Fruit fly (Drosophila melanogaster) ovary, adult (tissue): Measurements from ENCODE around the gene Vtld.
"Not testable (repeated sequence)": the region's sequence is repeated elsewhere in the genome, so short reads cannot be mapped to it uniquely, and the experiment has no call there.

Experiments used
- CG17801 ChIP-seq: fragments of 200-800 bp; optimal IDR thresholded peaks from 2 replicates; lab custom pipeline; 2019; ENCODE audit warnings: missing biosample characterization, mild to moderate bottlenecking, missing genetic modification characterization, moderate library complexity; ENCODE audit not compliant: partially characterized antibody

Gene Vtld

DNA sequence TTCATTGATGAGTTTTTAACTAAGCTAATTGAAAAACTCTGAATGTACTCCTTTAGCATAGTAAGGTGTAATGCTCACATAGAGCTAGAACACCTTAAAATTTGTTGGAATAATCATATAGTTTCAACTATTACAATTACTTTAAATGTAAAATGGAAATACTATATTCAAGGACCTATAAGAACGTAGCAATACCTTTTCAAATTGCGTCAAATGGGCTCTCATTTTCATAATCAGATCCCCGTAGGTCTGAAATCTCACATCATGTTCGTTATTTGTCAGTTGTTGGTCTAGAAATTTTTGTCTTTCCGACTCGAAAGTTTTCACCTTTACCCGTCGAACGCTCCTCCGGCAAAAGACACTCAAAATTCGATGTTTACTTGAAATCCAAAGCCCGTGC, at the start of gene Vtld:
Gene Vtld (plus strand): TSS at position 301 of the 400 bp plus-strand sequence.
- TF ChIP-seq CG17801 (GFP tag; lab: Kevin White, UChicago), result not testable (repeated sequence)

DNA sequence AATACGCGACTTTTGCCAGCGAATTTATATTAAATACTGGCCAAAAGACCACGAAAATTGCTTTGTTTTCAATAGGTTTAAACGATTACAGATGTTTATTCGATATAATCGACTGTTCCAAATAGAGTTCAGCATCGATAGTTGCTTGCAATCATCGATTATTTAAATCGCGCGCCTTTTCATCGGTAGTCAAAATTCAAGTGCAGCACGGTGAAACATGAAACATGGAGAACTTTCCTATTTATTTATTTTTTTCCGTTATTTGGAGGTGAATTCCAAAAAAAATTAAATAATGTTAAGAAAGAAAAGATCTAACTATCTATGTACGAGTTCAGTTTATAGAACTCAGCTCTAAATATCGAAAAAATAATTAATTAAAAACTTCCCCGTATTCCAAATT, 42.0 kb upstream of the Vtld start, which contains the start of gene Trpml:
Gene Trpml (minus strand): TSS at position 101 of the 400 bp plus-strand sequence.
- not testable (repeated sequence) for TF ChIP-seq CG17801 (GFP tag; lab: Kevin White, UChicago)

DNA sequence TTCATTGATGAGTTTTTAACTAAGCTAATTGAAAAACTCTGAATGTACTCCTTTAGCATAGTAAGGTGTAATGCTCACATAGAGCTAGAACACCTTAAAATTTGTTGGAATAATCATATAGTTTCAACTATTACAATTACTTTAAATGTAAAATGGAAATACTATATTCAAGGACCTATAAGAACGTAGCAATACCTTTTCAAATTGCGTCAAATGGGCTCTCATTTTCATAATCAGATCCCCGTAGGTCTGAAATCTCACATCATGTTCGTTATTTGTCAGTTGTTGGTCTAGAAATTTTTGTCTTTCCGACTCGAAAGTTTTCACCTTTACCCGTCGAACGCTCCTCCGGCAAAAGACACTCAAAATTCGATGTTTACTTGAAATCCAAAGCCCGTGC, 31.5 kb upstream of the Vtld start, which contains the start of gene CG42529:
Gene CG42529 (plus strand): TSS at position 301 of the 400 bp plus-strand sequence.
- TF ChIP-seq CG17801 (GFP tag; lab: Kevin White, UChicago), result not testable (repeated sequence)

DNA sequence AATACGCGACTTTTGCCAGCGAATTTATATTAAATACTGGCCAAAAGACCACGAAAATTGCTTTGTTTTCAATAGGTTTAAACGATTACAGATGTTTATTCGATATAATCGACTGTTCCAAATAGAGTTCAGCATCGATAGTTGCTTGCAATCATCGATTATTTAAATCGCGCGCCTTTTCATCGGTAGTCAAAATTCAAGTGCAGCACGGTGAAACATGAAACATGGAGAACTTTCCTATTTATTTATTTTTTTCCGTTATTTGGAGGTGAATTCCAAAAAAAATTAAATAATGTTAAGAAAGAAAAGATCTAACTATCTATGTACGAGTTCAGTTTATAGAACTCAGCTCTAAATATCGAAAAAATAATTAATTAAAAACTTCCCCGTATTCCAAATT, 10.6 kb upstream of the Vtld start, which contains the start of gene CG42638:
Gene CG42638 (minus strand): TSS at position 101 of the 400 bp plus-strand sequence.
- TF ChIP-seq CG17801 (GFP tag; lab: Kevin White, UChicago), result not testable (repeated sequence)

DNA sequence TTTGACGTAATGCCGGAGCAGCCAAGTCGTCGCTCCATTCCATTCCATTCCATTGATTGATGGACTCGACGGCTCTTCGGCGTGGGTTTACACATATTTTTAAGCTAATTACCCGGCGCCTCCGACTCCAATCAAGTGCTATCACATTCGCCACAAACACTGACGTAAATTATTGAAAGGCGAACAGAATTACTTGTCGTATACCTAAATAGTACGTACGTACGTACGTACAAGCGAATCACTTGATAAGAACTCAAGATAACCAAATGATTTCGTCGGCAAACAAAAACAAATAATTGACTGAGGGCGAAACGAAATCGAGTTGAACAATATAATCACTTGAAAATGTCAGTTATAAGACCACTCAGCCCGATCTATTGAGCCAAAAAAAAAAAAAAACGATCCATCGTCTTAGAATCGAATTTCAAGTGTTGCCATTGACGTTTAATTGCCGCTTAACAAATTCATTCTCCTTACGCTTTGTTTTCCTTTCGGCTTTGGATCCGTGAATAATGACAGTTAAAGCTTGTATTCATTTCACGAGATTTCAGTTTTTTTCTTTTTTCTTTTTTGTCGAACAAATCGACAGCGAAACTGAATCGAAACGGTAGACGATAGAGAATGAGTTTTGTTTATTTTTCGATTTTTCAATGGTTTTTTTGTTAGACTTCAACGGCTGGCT, 17.2 kb downstream of the Vtld start:
- no peak for TF ChIP-seq CG17801 (GFP tag; lab: Kevin White, UChicago)

DNA sequence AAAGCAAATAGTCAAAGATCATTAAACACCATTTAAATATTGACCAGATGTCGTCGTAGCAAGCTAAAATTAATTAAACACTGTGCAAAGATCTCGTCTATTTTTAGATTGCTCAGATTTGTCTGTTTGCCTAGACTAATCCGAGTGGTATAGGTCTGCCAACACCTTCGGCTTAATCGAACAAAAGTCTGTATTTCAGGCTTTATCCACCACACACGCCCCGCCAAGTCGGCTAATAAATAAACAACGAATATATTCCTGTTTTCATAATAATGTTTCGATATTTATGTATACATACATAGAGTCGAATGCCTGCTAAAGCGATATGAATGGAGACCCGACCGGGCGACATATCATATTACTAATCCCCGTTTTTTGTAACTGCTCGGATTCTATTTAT, 18.3 kb downstream of the Vtld start:
- TF ChIP-seq CG17801 (GFP tag; lab: Kevin White, UChicago), result no peak

DNA sequence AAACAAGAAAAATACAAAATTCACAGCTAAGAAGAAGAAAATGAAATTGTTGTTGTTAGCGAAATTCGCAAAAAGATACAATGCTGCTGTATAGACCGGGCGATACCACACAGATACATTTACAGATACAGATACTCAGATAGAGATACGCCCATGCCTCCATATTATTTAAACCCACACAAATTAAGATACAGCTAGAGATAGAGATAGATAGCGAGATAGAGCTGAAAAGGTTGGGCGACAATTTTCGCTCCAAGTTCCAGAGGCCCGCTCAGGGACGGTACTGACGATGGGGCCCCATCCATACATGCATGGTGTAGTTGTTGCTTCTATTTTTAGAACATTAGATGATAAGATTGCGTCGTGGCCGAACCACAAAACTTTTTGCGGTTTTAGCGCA, 27.4 kb downstream of the Vtld start:
- TF ChIP-seq CG17801 (GFP tag; lab: Kevin White, UChicago), result no peak

DNA sequence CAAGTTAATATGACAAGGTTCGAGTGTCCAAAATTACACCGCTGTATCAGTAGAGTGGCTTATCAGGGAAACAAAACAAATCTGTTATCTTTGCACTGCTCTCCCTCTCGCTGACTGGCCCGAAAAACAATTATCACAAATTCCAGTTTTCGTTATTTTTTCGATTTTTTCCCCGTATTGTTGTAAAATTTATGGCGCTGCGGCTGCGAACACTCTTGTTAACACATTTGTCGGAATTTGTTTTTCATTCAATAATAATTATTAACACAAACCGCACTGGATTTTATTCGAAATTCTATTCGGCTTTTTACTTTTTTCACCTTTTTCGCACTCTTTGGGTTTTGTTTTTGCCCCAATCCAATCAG, 30.3 kb downstream of the Vtld start:
- no peak for TF ChIP-seq CG17801 (GFP tag; lab: Kevin White, UChicago)

DNA sequence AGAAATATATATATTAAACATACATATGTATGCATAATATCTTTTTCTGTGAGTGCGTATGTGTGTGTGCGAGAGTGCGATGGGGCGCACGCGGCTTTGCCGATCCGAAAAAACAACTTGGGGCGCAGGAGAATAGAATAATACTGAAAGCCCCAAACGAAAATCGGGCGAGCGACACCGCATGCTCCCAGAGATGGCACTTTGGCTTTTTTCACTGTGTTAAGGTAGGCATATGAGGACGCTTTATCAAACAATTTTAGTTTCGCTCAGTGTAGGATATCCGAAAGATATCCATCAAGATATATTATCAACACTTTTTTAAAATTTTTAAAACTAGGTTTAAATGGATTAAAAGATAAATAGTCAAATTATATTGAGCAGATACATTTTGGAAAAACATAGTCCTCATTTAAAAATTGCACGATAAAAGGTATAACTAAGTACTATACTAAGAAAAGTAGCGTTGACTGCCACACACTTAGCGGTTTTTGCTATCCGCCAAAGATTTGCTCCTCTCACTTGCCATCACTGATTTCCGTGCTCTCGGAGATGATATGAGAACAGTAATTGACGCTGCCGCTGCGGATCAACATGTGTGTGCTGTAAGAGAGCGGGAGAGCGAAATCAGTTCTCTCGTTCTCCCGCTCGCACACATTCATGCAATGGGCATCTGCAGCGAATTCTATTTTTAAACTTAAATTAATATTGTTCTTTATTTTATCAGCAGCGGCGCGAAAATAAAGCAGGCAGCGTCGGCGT, 30.9 kb downstream of the Vtld start:
- TF ChIP-seq CG17801 (GFP tag; lab: Kevin White, UChicago), result peak; percentile 44

DNA sequence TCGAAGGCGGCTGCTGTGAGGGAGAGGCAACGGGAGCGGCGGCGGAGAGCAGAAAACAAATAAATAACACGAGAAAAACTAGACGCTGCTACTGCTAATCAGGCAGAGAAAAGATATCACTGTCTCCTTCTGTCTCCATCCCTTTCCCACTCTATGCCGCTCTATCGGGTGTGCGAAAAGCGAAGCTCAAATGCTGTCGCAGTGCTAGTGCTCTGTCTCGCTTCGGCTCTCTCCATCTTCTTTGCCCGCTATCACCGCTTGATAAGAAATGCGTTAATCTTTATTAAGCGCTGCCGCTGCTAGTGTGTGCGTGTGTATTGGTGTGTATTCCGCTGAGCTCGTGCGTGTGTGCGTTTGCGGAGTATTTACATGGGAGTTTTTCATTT, 31.5 kb downstream of the Vtld start:
- TF ChIP-seq CG17801 (GFP tag; lab: Kevin White, UChicago), result no peak

DNA sequence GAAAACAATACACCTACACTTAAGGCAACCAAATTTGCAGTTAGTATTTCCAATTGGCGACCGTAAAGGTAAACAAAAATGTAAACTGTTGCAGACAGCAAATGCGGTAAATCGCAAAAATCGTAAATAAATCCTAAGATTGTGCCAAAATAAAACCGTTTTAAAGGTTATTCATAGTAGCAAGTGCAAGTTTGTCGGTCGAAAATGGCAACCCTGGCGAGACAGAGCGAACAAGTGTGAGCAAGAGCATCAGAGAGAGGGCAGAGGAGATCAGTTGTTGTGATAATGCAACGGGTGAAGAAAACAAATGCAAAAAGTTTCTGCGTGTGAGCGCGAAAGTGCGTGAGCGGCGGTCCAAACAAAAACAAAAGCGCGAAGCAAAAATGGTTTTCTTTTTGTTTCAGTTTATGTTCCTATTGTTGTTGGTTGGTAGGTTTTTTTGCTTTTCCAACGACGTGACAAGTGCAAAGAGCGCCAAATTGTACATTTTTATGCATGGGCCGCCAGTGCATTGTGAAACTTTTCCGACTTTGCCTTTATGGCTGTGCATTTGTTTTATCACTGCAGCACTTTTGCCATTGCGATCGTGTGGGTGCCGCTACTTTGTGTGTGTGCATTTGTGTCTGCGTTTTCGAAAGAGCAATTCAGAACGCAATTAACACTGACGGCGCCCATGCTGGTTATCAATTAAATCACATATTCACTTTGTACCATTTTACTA, 32.7 kb downstream of the Vtld start:
- TF ChIP-seq CG17801 (GFP tag; lab: Kevin White, UChicago), result no peak

DNA sequence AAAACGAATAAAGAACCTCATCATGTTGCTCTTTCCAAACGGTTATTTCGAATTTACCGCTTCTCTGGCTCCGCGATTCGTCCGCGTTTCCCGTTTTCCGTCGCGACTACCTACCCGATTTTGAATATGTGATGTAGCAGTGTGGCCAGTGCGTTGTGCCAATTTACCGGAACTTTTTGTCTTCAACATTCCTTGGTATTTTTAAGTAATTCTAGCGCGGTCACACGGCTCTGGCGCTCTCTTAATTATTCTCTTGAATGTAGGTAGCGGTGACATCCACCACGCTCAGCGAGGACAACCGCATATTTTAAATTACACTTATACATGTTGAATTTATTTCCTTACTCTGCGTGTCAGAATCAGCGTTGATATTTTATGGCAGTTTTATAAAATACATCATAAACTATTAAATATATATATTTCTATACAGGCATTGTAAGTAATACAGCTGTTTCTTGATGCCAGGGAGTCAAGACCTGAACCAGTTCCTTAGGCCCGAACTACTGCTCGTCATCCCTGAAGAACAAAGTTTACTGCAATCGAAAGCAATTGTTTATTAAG, 33.3 kb downstream of the Vtld start, which contains the start of the genes CG42637, Gyc76C and SREBP:
Gene CG42637 (minus strand): TSS at position 132 of the 561 bp plus-strand sequence.
Gene Gyc76C (minus strand): TSS at position 132 of the 561 bp plus-strand sequence.
Gene SREBP (plus strand): TSS at position 498 of the 561 bp plus-strand sequence.
- no peak for TF ChIP-seq CG17801 (GFP tag; lab: Kevin White, UChicago)

DNA sequence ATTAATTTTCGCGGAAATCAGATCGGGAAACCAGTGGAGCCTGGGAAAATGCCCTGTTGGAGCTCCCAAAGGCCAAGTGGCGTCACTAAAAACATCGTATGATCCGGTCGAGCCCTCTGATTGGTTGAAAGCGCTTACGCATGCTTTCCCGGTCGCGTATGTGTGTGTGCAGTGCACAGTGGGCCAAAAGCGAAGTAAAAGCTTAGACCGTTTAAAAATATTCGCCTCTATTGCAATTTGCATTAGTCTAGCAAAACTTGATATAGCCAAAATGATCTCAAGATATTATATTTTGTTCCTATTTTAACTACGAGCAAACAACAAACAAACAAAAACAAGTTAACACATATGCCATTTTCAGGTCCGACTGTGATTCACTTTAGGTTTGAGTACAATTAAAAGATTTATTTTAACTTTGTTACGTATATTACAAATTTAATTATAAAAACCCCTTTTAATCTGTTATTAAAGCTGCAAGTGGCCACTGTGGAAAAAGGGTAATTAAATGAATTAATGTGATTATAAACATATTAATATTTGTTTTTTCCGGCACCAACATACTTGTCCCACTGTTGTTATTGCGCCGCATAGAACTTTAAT, 34.1 kb downstream of the Vtld start:
- peak; percentile 89 for TF ChIP-seq CG17801 (GFP tag; lab: Kevin White, UChicago)

DNA sequence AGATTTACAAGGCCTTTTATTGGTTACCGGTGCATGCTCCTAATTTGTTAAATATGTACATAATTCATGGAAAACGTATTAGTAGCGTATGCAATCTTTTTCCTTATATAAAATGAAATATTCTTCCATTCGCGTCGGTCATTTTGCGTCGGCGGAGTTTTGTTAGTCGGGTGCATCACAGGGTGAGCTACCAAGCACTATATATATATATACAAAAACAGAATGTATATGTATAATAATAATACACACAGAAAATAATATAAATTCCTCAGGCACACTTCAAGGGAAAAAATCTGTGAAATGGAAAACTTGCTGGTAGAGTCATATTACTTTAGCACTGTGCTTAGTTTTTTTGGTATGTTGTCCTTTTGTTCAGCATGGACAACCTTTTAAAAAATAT, 38.8 kb downstream of the Vtld start, which contains the start of gene Ir76a:
Gene Ir76a (plus strand): TSS at position 301 of the 400 bp plus-strand sequence.
- no peak for TF ChIP-seq CG17801 (GFP tag; lab: Kevin White, UChicago)
